Worm (Caenorhabditis elegans): ENCODE data around the gene isp-1.

DNA sequence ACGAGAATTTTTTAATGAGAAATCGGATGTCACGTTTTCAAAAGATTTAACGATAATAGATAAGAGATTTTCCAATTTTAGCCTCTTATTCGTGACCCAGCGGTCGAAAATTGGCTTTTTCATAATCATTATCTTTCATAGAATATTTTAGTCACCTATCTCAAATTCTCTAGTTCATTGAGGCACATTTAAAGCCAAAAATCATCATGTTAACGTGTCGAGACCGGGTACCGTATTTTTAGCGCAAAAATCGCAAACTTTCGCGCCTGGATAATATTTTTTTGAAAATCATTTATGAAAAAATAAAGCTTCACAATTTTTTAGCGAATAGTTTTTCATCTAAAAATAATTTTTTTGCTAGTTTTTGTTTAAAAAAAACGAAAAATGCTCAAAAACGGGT, 30.1 kb upstream of the isp-1 start, which contains the start of gene B0218.7:
- TF ChIP-seq snpc-4 (tag; optimal IDR thresholded peaks at IDR 0.05) (no peak), mep-1 (tag; optimal IDR thresholded peaks at IDR 0.05) (no peak), pha-4 (tag; optimal IDR thresholded peaks at IDR 0.05) (no peak), lin-13 (tag; optimal IDR thresholded peaks at IDR 0.05) (no peak), unc-39 (tag; optimal IDR thresholded peaks at IDR 0.05) (no peak), unc-62 (GFP tag; optimal IDR thresholded peaks at IDR 0.05) (no peak), nhr-76 (tag; optimal IDR thresholded peaks at IDR 0.05) (no peak)

All from whole organism, mixed stage, embryonic.